Worm (Caenorhabditis elegans) whole organism, L2 larva: ENCODE results near the gene R02E4.3.

Source experiments
- C34F6.9 ChIP-seq: fragments of 150-350 bp; optimal IDR thresholded peaks from 2 replicates; lab custom pipeline; 2014; ENCODE audit warnings: missing biosample characterization, missing genetic modification characterization
- F13H6.1 ChIP-seq: sonication (generic microtip); optimal IDR thresholded peaks from 2 replicates; lab custom pipeline; 2016; ENCODE audit warnings: missing genetic modification characterization, missing compliant biosample characterization
- Y55F3AM.14 ChIP-seq: fragments of 200-800 bp; sonication (Bioruptor generic); optimal IDR thresholded peaks from 2 replicates; lab custom pipeline; 2018; ENCODE audit warnings: mild to moderate bottlenecking, missing genetic modification characterization, missing compliant biosample characterization
- alr-1 ChIP-seq: fragments of 150-350 bp; optimal IDR thresholded peaks from 2 replicates; lab custom pipeline; 2014; ENCODE audit warnings: missing biosample characterization, missing genetic modification characterization
- ama-1 ChIP-seq: fragments of 150-350 bp; optimal IDR thresholded peaks from 2 replicates; lab custom pipeline; 2018; ENCODE audit warnings: inconsistent platforms
- blmp-1 ChIP-seq: sonication (generic microtip); optimal IDR thresholded peaks from 2 replicates; lab custom pipeline; 2017; ENCODE audit warnings: missing genetic modification characterization, mild to moderate bottlenecking, missing compliant biosample characterization, antibody characterized with exemption, moderate library complexity; ENCODE audit not compliant: insufficient read depth
- ceh-16 ChIP-seq: fragments of 150-350 bp; optimal IDR thresholded peaks from 2 replicates; lab custom pipeline; 2014; ENCODE audit warnings: missing biosample characterization, missing genetic modification characterization
- crh-2 ChIP-seq: sonication (generic microtip); optimal IDR thresholded peaks from 2 replicates; lab custom pipeline; 2017; ENCODE audit warnings: missing biosample characterization, missing genetic modification characterization
- dmd-4 ChIP-seq: sonication (generic microtip); optimal IDR thresholded peaks from 2 replicates; lab custom pipeline; 2017; ENCODE audit warnings: missing biosample characterization, missing genetic modification characterization
- elt-1 ChIP-seq: fragments of 150-350 bp; optimal IDR thresholded peaks from 2 replicates; lab custom pipeline; 2014; ENCODE audit warnings: missing biosample characterization, missing genetic modification characterization
- elt-3 ChIP-seq: sonication (generic microtip); optimal IDR thresholded peaks from 2 replicates; lab custom pipeline; 2017; ENCODE audit warnings: missing biosample characterization, missing genetic modification characterization
- fos-1 ChIP-seq: fragments of 150-350 bp; optimal IDR thresholded peaks from 2 replicates; lab custom pipeline; 2014; ENCODE audit warnings: missing biosample characterization, missing genetic modification characterization
- gmeb-1 ChIP-seq: fragments of 150-350 bp; optimal IDR thresholded peaks from 2 replicates; lab custom pipeline; 2014; ENCODE audit warnings: missing biosample characterization, missing genetic modification characterization
- lin-11 ChIP-seq: fragments of 150-350 bp; sonication (generic microtip); optimal IDR thresholded peaks from 2 replicates; lab custom pipeline; 2014; ENCODE audit warnings: missing biosample characterization, missing genetic modification characterization, inconsistent platforms, mixed read lengths
- lin-13 ChIP-seq: fragments of 150-350 bp; optimal IDR thresholded peaks from 2 replicates; lab custom pipeline; 2014; ENCODE audit warnings: missing biosample characterization, missing genetic modification reagents, missing genetic modification characterization
- lin-39 ChIP-seq: fragments of 150-350 bp; optimal IDR thresholded peaks from 2 replicates; lab custom pipeline; 2014; ENCODE audit warnings: missing biosample characterization, missing genetic modification reagents, missing genetic modification characterization
- lsy-2 ChIP-seq, 2 experiments: fragments of 150-350 bp in 1 of 2; sonication (generic microtip) in 1 of 2; optimal IDR thresholded peaks; 2 replicates each; lab custom pipeline; 2014 to 2017; ENCODE audit warnings: missing biosample characterization in 2 of 2, missing genetic modification characterization in 2 of 2
- mbf-1 ChIP-seq: sonication (generic microtip); optimal IDR thresholded peaks from 2 replicates; lab custom pipeline; 2017; ENCODE audit warnings: missing biosample characterization, missing genetic modification characterization
- mdl-1 ChIP-seq, 2 experiments: fragments of 150-350 bp in 1 of 2; sonication (generic microtip) in 1 of 2; optimal IDR thresholded peaks; 2 replicates each; lab custom pipeline; 2017; ENCODE audit warnings: missing biosample characterization in 2 of 2, missing genetic modification characterization in 2 of 2
- nhr-10 ChIP-seq: sonication (generic microtip); optimal IDR thresholded peaks from 2 replicates; lab custom pipeline; 2017; ENCODE audit warnings: missing biosample characterization, missing genetic modification characterization
- nhr-11 ChIP-seq: fragments of 150-350 bp; optimal IDR thresholded peaks from 2 replicates; lab custom pipeline; 2014; ENCODE audit warnings: missing biosample characterization, missing genetic modification characterization
- nhr-12 ChIP-seq: fragments of 150-350 bp; optimal IDR thresholded peaks from 2 replicates; lab custom pipeline; 2014; ENCODE audit warnings: missing biosample characterization, missing genetic modification characterization
- nhr-129 ChIP-seq: fragments of 150-350 bp; optimal IDR thresholded peaks from 2 replicates; lab custom pipeline; 2014; ENCODE audit warnings: missing biosample characterization, missing genetic modification characterization
- nhr-21 ChIP-seq: fragments of 150-350 bp; optimal IDR thresholded peaks from 2 replicates; lab custom pipeline; 2014; ENCODE audit warnings: missing biosample characterization, missing genetic modification characterization
- nhr-23 ChIP-seq: fragments of 150-350 bp; optimal IDR thresholded peaks from 2 replicates; lab custom pipeline; 2014; ENCODE audit warnings: missing biosample characterization, missing genetic modification reagents, missing genetic modification characterization
- nhr-25 ChIP-seq: fragments of 150-350 bp; sonication (generic microtip); optimal IDR thresholded peaks from 3 replicates; lab custom pipeline; 2014; ENCODE audit warnings: missing biosample characterization, missing genetic modification characterization
- nhr-6 ChIP-seq: fragments of 150-350 bp; optimal IDR thresholded peaks from 2 replicates; lab custom pipeline; 2014; ENCODE audit warnings: missing biosample characterization, missing genetic modification characterization
- peb-1 ChIP-seq: fragments of 150-350 bp; optimal IDR thresholded peaks from 2 replicates; lab custom pipeline; 2014; ENCODE audit warnings: missing biosample characterization, missing genetic modification characterization
- sem-4 ChIP-seq: fragments of 150-350 bp; optimal IDR thresholded peaks from 2 replicates; lab custom pipeline; 2014; ENCODE audit warnings: missing biosample characterization, missing genetic modification reagents, missing genetic modification characterization
- skn-1 ChIP-seq: sonication (generic microtip); optimal IDR thresholded peaks from 2 replicates; lab custom pipeline; 2017; ENCODE audit warnings: missing biosample characterization, missing genetic modification characterization
- sma-3 ChIP-seq: sonication (generic microtip); optimal IDR thresholded peaks from 2 replicates; lab custom pipeline; 2016; ENCODE audit warnings: missing genetic modification reagents, missing genetic modification characterization, missing compliant biosample characterization
- sma-9 ChIP-seq, 2 experiments: fragments of 150-350 bp in 1 of 2; sonication (generic microtip) in 1 of 2; optimal IDR thresholded peaks; 2 replicates each; lab custom pipeline; 2014 to 2016; ENCODE audit warnings: missing genetic modification characterization in 2 of 2, mild to moderate bottlenecking in 1 of 2, missing biosample characterization in 1 of 2, missing compliant biosample characterization in 1 of 2, missing genetic modification reagents in 1 of 2, moderate library complexity in 1 of 2
- snpc-4 ChIP-seq: fragments of 150-350 bp; optimal IDR thresholded peaks from 2 replicates; lab custom pipeline; 2014; ENCODE audit warnings: missing biosample characterization, missing genetic modification characterization
- unc-39 ChIP-seq: fragments of 150-350 bp; optimal IDR thresholded peaks from 2 replicates; lab custom pipeline; 2014; ENCODE audit warnings: missing biosample characterization, missing genetic modification characterization
- unc-55 ChIP-seq: fragments of 150-350 bp; sonication (generic microtip); optimal IDR thresholded peaks from 3 replicates; lab custom pipeline; 2014; ENCODE audit warnings: missing biosample characterization, missing genetic modification reagents, missing genetic modification characterization
- unc-62 ChIP-seq: fragments of 150-350 bp; optimal IDR thresholded peaks from 2 replicates; lab custom pipeline; 2014; ENCODE audit warnings: missing biosample characterization, missing genetic modification reagents, missing genetic modification characterization
- ztf-1 ChIP-seq: fragments of 200-800 bp; sonication (Bioruptor generic); conservative IDR thresholded peaks from 2 replicates; pipeline ENCODE4 v1.3.6; 2022; ENCODE audit warnings: missing genetic modification characterization, missing compliant biosample characterization
- ztf-4 ChIP-seq: fragments of 150-350 bp; optimal IDR thresholded peaks from 2 replicates; lab custom pipeline; 2014; ENCODE audit warnings: missing biosample characterization, missing genetic modification characterization

Gene R02E4.3

DNA sequence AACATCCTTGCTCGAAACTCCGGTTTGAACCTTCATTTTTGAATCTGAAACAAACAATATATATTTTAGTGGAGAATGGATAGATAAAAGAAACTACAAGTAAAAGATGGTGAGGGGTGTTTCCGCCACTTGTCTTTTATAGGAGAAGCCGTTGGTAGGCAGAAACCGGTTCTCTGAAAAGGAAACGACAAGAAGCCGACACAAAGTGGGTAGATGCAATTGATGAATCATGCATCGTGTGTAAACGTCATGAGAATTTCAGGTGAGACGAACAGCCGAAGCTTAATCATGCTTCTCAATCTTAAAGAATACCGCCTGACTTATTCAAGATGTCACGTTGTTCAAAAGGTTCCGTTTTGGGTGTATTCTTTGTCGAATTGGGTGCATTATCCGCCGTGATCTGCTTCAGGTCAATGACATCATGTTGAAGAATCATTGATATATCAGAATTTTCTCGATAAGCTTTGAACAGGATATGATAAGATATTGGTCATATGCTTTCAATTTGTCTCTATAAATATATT is at the start of gene R02E4.3:
Gene R02E4.3, minus strand, starts transcription at position 51 of the 524 bp plus-strand sequence.
- TF ChIP-seq mbf-1 (tag; lab: Kevin White, UChicago) = no peak
- TF ChIP-seq skn-1 = no peak
- no peak for TF ChIP-seq unc-39 (tag; lab: Kevin White, UChicago)
- TF ChIP-seq nhr-23 (tag; lab: Kevin White, UChicago) = no peak
- no peak for TF ChIP-seq lin-13 (GFP tag; lab: Kevin White, UChicago)
- TF ChIP-seq nhr-21 (tag; lab: Kevin White, UChicago) = peak; percentile 82
- TF ChIP-seq ceh-16 (tag; lab: Kevin White, UChicago) = no peak
- TF ChIP-seq snpc-4 (tag; lab: Kevin White, UChicago) = no peak
- TF ChIP-seq nhr-10 (tag; lab: Kevin White, UChicago) = no peak
- no peak for TF ChIP-seq alr-1
- peak; percentile 81 for TF ChIP-seq nhr-25 (tag; lab: Kevin White, UChicago)
- no peak for TF ChIP-seq ztf-1 (GFP tag; lab: Robert Waterston, UW)
- TF ChIP-seq ztf-4 (tag; lab: Kevin White, UChicago) = no peak
- TF ChIP-seq blmp-1 (tag; lab: Kevin White, UChicago) = peak; percentile 5
- TF ChIP-seq unc-62 (GFP tag; lab: Kevin White, UChicago) = no peak
- TF ChIP-seq F13H6.1 (tag; lab: Kevin White, UChicago) = peak; percentile 45
- no peak for TF ChIP-seq gmeb-1
- no peak for TF ChIP-seq fos-1 (tag; lab: Kevin White, UChicago)
- TF ChIP-seq, all 48 proteins: peak for 4

ce11 chrX:4151206-4151605 is 49.3 kb upstream of the R02E4.3 start:
- TF ChIP-seq sma-9 (GFP tag; optimal IDR thresholded peaks at IDR 0.05; lab: Kevin White, UChicago) (no peak), sma-9 (tag; optimal IDR thresholded peaks at IDR 0.05; lab: Kevin White, UChicago) (no peak), Y55F3AM.14 (GFP tag; lab: Kevin White, UChicago) (peak; percentile 13)

- TF ChIP-seq elt-3 (tag; lab: Kevin White, UChicago) = no peak
- TF ChIP-seq nhr-23 (tag; lab: Kevin White, UChicago) = no peak
- no peak for TF ChIP-seq nhr-25 (tag; lab: Kevin White, UChicago)
- TF ChIP-seq lin-39 = no peak
- no peak for TF ChIP-seq ceh-16 (tag; lab: Kevin White, UChicago)
- no peak for TF ChIP-seq F13H6.1 (tag; lab: Kevin White, UChicago)
- no peak for TF ChIP-seq blmp-1 (tag; lab: Kevin White, UChicago)
- TF ChIP-seq peb-1 (tag; lab: Kevin White, UChicago) = no peak
- no peak for TF ChIP-seq lin-13 (GFP tag; lab: Kevin White, UChicago)
- TF ChIP-seq mdl-1 (tag; optimal IDR thresholded peaks at IDR 0.05; lab: Kevin White, UChicago) = no peak
- TF ChIP-seq nhr-12 (tag; lab: Kevin White, UChicago) = no peak
- TF ChIP-seq sma-9 (GFP tag; optimal IDR thresholded peaks at IDR 0.05; lab: Kevin White, UChicago) = no peak
- TF ChIP-seq sma-9 (tag; optimal IDR thresholded peaks at IDR 0.05; lab: Kevin White, UChicago) = no peak
- no peak for TF ChIP-seq lsy-2 (tag; optimal IDR thresholded peaks at IDR 0.05; lab: Kevin White, UChicago)
- TF ChIP-seq sem-4 = no peak
- TF ChIP-seq elt-1 (tag; lab: Kevin White, UChicago) = no peak
- no peak for TF ChIP-seq unc-55 (GFP tag; lab: Kevin White, UChicago)
- TF ChIP-seq lin-11 (tag; lab: Kevin White, UChicago) = no peak
- TF ChIP-seq Y55F3AM.14 (GFP tag; lab: Kevin White, UChicago) = no peak
- no peak for TF ChIP-seq unc-62 (GFP tag; lab: Kevin White, UChicago)
- TF ChIP-seq, all 48 proteins: peak for 0
These were observed 46.6 kb upstream of the R02E4.3 start for ce11 chrX:4148449-4149031.

- no peak for TF ChIP-seq sma-9 (GFP tag; optimal IDR thresholded peaks at IDR 0.05; lab: Kevin White, UChicago)
- TF ChIP-seq sma-9 (tag; optimal IDR thresholded peaks at IDR 0.05; lab: Kevin White, UChicago) = no peak
- TF ChIP-seq F13H6.1 (tag; lab: Kevin White, UChicago) = peak; percentile 25
- peak; percentile 55 for TF ChIP-seq lin-13 (GFP tag; lab: Kevin White, UChicago)
- peak; percentile 10 for TF ChIP-seq nhr-6 (tag; lab: Kevin White, UChicago)
- peak; percentile 12 for TF ChIP-seq C34F6.9 (tag; lab: Kevin White, UChicago)
- no peak for TF ChIP-seq unc-62 (GFP tag; lab: Kevin White, UChicago)
- peak; percentile 0 to 55 for TF ChIP-seq lsy-2 (tag; optimal IDR thresholded peaks at IDR 0.05; lab: Kevin White, UChicago)
- TF ChIP-seq dmd-4 (tag; lab: Kevin White, UChicago) = peak; percentile 52
- TF ChIP-seq unc-39 (tag; lab: Kevin White, UChicago) = no peak
- TF ChIP-seq peb-1 (tag; lab: Kevin White, UChicago) = no peak
- no peak for TF ChIP-seq fos-1 (tag; lab: Kevin White, UChicago)
- TF ChIP-seq nhr-11 (tag; lab: Kevin White, UChicago) = no peak
- peak; percentile 67 for TF ChIP-seq ama-1
- TF ChIP-seq nhr-10 (tag; lab: Kevin White, UChicago) = no peak
- TF ChIP-seq crh-2 (tag; lab: Kevin White, UChicago) = peak; percentile 51
- peak; percentile 48 for TF ChIP-seq sma-3 (GFP tag; lab: Kevin White, UChicago)
- TF ChIP-seq ztf-4 (tag; lab: Kevin White, UChicago) = peak; percentile 93
- peak; percentile 71 for TF ChIP-seq nhr-25 (tag; lab: Kevin White, UChicago)
- TF ChIP-seq sem-4 = peak; percentile 67
- TF ChIP-seq nhr-21 (tag; lab: Kevin White, UChicago) = peak; percentile 46
- peak; percentile 22 for TF ChIP-seq blmp-1 (tag; lab: Kevin White, UChicago)
- peak; percentile 33 for TF ChIP-seq nhr-129
These were observed 45.9 kb upstream of the R02E4.3 start for ce11 chrX:4147600-4148448.
